Fruit fly (Drosophila melanogaster) whole organism, prepupa: ENCODE data around the gene dpr20.

Experiments
- CG10631 ChIP-seq: fragments of 200-800 bp; sonication (Bioruptor generic); optimal IDR thresholded peaks from 2 replicates; lab custom pipeline; 2016; ENCODE audit warnings: missing biosample characterization, missing genetic modification characterization
- CG16779 ChIP-seq: fragments of 200-800 bp; sonication (Bioruptor generic); optimal IDR thresholded peaks from 3 replicates; lab custom pipeline; 2017; ENCODE audit warnings: missing biosample characterization, mild to moderate bottlenecking, missing genetic modification characterization
- CG3032 ChIP-seq: fragments of 200-800 bp; optimal IDR thresholded peaks from 2 replicates; lab custom pipeline; 2019; ENCODE audit warnings: missing biosample characterization, mild to moderate bottlenecking, missing genetic modification characterization, moderate library complexity
- CG4318 ChIP-seq: fragments of 200-800 bp; sonication (Bioruptor generic); optimal IDR thresholded peaks from 3 replicates; lab custom pipeline; 2017; ENCODE audit warnings: missing biosample characterization, mild to moderate bottlenecking, missing genetic modification characterization
- Eip75B ChIP-seq: fragments of 200-800 bp; sonication (Bioruptor generic); optimal IDR thresholded peaks from 3 replicates; lab custom pipeline; 2016; ENCODE audit warnings: missing biosample characterization, missing genetic modification characterization
- Eip78C ChIP-seq: fragments of 200-800 bp; sonication (Bioruptor generic); peaks from one replicate; lab custom pipeline; 2016; ENCODE audit warnings: missing biosample characterization, missing genetic modification characterization
- Gug ChIP-seq: fragments of 200-800 bp; sonication (Bioruptor generic); IDR thresholded peaks from 2 replicates; pipeline ENCODE4 v1.3.6; 2022; ENCODE audit warnings: missing biosample characterization, missing genetic modification characterization
- Sox102F ChIP-seq: fragments of 200-800 bp; sonication (Bioruptor generic); optimal IDR thresholded peaks from 2 replicates; lab custom pipeline; 2016; ENCODE audit warnings: missing biosample characterization, mild to moderate bottlenecking, missing genetic modification characterization
- dac ChIP-seq: fragments of 200-800 bp; sonication (Bioruptor generic); optimal IDR thresholded peaks from 2 replicates; lab custom pipeline; 2017; ENCODE audit warnings: missing biosample characterization, mild to moderate bottlenecking, missing genetic modification characterization
- fd85E ChIP-seq: fragments of 200-800 bp; sonication (Bioruptor generic); optimal IDR thresholded peaks from 3 replicates; lab custom pipeline; 2016; ENCODE audit warnings: missing biosample characterization, missing genetic modification characterization
- fkh ChIP-seq: fragments of 200-800 bp; sonication (Bioruptor generic); optimal IDR thresholded peaks from 3 replicates; lab custom pipeline; 2017; ENCODE audit warnings: missing biosample characterization, mild to moderate bottlenecking, missing genetic modification characterization, moderate library complexity
- pdm3 ChIP-seq: fragments of 200-800 bp; sonication (Bioruptor generic); optimal IDR thresholded peaks from 3 replicates; lab custom pipeline; 2016; ENCODE audit warnings: missing biosample characterization, missing genetic modification characterization
- salr ChIP-seq, 2 experiments: fragments of 200-800 bp; sonication (Bioruptor generic); optimal IDR thresholded peaks; 3 replicates each; lab custom pipeline; 2016 to 2018; ENCODE audit warnings: missing biosample characterization in 2 of 2, missing genetic modification characterization in 2 of 2, mild to moderate bottlenecking in 1 of 2

DNA sequence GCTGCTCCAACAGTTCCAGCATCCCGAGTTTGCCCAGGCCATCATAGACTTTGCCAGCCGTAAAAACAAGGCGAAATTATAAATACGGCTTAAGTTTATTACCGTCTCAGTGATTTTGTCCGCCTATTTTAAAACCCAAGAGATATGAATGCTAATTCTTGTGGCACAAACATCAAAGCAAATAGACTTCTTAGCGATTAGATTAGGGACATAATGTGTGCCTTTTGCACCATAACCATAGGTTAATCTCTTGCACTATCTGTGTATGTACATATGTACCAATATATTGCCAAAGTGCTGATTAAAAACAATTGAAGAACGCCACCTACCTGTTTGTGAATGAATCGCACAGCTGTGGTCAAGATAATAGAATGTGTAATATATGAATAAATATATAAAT, 4.8 kb downstream of the dpr20 start:
- TF ChIP-seq CG16779 (tag; lab: Kevin White, UChicago): no peak
- no peak for TF ChIP-seq pdm3 (GFP tag; lab: Kevin White, UChicago)
- TF ChIP-seq fd85E (GFP tag; lab: Kevin White, UChicago): no peak
- TF ChIP-seq CG3032 (tag; lab: Kevin White, UChicago): no peak
- no peak for TF ChIP-seq Sox102F (GFP tag; lab: Kevin White, UChicago)
- no peak for TF ChIP-seq CG10631 (GFP tag; lab: Kevin White, UChicago)
- TF ChIP-seq Eip78C (GFP tag; lab: Kevin White, UChicago): no peak
- TF ChIP-seq Eip75B (GFP tag; lab: Kevin White, UChicago): no peak
- no peak for TF ChIP-seq Gug (GFP tag; lab: Robert Waterston, UW)
- no peak for TF ChIP-seq fkh
- no peak for TF ChIP-seq salr (GFP tag; optimal IDR thresholded peaks at IDR 0.05; lab: Kevin White, UChicago)
- no peak for TF ChIP-seq CG4318 (GFP tag; lab: Kevin White, UChicago)
- TF ChIP-seq dac (GFP tag; lab: Kevin White, UChicago): no peak
